Worm (Caenorhabditis elegans) whole organism, dauer: Measurements from ENCODE around the gene Y39A1A.17.

Source experiments
- unc-62 ChIP-seq: sonication (generic microtip); optimal IDR thresholded peaks from 2 replicates; lab custom pipeline; 2017; ENCODE audit warnings: missing biosample characterization, missing genetic modification reagents, missing genetic modification characterization

Gene Y39A1A.17

DNA sequence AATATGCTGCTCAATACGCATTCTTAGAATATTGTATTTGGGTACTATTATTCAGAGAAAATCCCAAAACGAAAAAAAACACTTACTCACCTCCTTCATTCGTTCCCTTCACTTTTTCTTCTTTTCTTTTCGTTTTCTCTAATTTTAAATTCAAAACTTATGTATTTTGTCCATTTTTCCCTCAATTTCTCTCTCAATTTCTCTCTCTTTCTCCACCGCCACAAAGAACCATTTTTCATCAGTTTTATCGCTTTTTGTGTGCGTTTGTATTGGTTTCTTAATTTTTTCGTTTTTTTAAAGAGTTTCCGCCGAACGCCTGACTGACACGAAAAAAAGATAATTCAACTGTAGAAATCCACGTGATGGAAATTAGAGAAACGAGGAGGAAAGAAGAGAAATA, 36.2 kb downstream of the Y39A1A.17 start, which contains the start of gene cnt-2:
cnt-2 (plus strand) TSS at position 301 of the 400 bp plus-strand sequence.
- no peak for TF ChIP-seq unc-62

DNA sequence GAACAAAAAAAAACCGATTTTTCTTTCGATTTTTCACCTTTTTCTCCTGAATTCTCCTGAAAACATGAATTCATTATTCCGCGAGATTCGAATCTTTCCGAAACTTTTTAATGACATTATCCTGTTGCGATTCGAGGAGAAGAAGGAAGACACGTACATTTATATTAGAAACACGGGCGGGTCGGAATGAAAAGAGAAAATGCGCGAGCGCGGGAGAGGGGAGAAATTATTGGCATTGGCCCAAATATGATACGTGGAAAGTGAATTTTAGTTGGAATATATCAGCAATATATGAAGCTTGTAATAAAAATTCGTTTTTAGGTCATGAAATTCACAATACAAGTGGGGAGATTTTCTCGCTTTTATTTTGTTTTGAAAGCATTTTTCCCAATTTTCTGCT, 37.4 kb downstream of the Y39A1A.17 start:
- no peak for TF ChIP-seq unc-62

DNA sequence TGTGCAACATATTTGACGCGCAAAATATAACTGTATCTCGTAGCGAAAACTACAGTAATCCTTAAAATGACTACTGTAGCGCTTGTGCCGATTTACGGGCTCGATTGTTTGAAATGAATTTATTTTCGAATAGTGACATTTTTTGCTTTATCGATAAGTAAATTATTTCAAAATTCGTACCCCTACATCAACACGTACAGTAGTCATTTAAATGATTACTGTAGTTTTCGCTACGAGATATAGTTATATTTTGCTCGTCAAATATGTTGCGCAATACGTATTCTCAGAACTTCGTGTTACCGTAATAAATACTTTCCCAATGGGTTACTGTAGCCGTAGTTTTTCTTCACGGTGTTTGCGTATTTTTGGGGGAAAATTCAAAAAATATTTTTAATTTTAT, 38.1 kb downstream of the Y39A1A.17 start:
- no peak for TF ChIP-seq unc-62

DNA sequence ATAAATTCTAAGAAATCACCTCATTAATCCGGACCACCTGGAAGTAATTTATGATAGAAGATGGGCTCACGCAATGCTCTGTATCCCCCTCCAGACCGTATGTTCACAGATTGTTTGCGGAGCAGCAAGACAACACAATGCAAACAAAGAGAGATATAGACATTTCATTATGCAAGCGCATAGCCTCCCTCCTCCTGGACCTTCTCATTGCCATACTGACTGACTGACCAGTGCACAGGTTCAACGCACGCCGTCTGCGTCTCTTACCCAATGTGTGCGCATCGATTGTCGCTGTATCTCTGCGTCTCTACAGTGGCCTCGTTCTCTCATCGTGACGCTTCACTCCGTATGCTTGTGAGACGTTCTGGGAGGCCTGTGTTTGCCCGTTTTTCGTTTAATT, 39.3 kb downstream of the Y39A1A.17 start:
- TF ChIP-seq unc-62, result no peak

DNA sequence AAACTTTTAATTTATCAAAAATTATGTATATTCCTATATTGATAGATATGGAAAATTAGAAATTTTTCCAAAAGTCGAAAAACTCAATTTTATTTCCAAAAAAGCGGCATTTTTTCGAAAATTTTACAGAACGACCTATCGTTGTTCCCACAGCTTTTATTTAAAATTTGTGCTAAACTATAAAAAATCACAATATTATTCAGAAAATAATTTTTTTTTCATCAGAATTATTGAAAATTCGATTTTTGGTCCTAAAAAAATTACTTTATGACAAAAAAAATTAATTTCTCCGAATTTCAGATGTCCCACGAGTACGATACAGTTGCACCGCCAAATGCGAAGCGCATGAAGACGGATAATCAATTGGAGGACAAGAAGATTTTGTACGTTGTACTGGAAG, 41.7 kb downstream of the Y39A1A.17 start, which contains the start of gene emg-1:
emg-1 (plus strand) TSS at position 301 of the 400 bp plus-strand sequence.
- TF ChIP-seq unc-62, result no peak

DNA sequence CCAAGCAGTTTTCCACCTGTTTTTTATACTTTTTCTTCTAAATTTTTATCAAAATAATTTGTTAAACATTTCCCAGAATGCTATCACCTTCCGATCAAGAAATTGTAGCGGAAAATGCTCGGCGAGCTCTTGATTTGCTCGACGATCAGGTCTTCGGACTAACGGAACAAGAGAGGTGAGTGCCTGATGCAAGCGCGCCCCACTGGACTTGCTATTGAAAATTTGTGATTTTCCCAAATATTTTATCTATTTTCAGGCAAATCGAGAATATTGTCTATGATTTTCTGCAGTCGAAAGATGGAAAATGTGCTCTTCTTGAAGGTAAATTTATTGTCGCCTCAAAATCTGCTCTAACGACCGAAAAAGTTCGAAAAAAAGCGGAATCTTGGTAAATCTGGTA, 44.8 kb downstream of the Y39A1A.17 start, which contains the start of gene orc-4:
orc-4 (plus strand) TSS at position 77 of the 400 bp plus-strand sequence.
- TF ChIP-seq unc-62, result no peak

DNA sequence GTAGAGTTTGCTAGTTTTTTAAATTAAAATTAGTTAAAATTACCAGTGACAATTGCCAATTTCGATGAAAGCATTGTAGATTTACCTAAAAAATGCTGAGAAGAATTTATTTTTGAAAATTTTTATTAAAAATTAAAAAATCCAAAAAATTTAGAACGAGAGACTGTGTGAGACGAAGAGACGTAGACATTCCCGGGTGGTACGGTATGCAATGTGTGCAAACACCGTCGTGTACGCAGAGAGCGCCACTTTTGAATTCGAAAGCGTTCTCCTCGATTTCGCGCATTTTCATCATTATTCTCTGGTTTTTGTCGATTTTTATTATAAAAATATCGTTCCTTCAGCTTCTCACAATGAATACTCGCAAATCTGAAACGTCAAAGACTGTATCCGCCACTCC, 48.1 kb downstream of the Y39A1A.17 start, which contains the start of the genes dhs-11 and orc-1:
dhs-11 (minus strand) TSS at position 85 of the 400 bp plus-strand sequence.
orc-1 (plus strand) TSS at position 349 of the 400 bp plus-strand sequence.
- no peak for TF ChIP-seq unc-62
